Worm (Caenorhabditis elegans) whole organism, L1 larva: ENCODE results near the gene osta-3.

Source experiments
- C04F5.9 ChIP-seq: sonication (generic microtip); optimal IDR thresholded peaks from 2 replicates; lab custom pipeline; 2016; ENCODE audit warnings: missing genetic modification characterization, missing compliant biosample characterization
- C16A3.4 ChIP-seq: fragments of 150-350 bp; optimal IDR thresholded peaks from 2 replicates; lab custom pipeline; 2014; ENCODE audit warnings: missing biosample characterization, missing genetic modification characterization
- C34B4.2 ChIP-seq: sonication (generic microtip); optimal IDR thresholded peaks from 2 replicates; lab custom pipeline; 2017; ENCODE audit warnings: mild to moderate bottlenecking, missing genetic modification characterization, missing compliant biosample characterization
- Y116A8C.19 ChIP-seq: sonication (generic microtip); optimal IDR thresholded peaks from 2 replicates; lab custom pipeline; 2016; ENCODE audit warnings: missing compliant biosample characterization, missing genetic modification characterization, borderline replicate concordance
- aly-2 ChIP-seq: fragments of 150-350 bp; optimal IDR thresholded peaks from 2 replicates; lab custom pipeline; 2014; ENCODE audit warnings: missing biosample characterization, missing genetic modification characterization
- blmp-1 ChIP-seq: fragments of 150-350 bp; optimal IDR thresholded peaks from 2 replicates; lab custom pipeline; 2014; ENCODE audit warnings: missing biosample characterization, missing genetic modification characterization
- ceh-63 ChIP-seq: fragments of 200-800 bp; sonication (Bioruptor generic); optimal IDR thresholded peaks from 2 replicates; lab custom pipeline; 2018; ENCODE audit warnings: mild to moderate bottlenecking, missing genetic modification characterization, missing compliant biosample characterization
- ceh-88 ChIP-seq: fragments of 200-800 bp; sonication (Bioruptor generic); IDR thresholded peaks from 2 replicates; pipeline ENCODE4 v1.3.6; 2022; ENCODE audit warnings: missing genetic modification characterization, missing compliant biosample characterization
- egl-27 ChIP-seq, 2 experiments: fragments of 150-350 bp in 1 of 2; sonication (generic microtip); optimal IDR thresholded peaks; 3 replicates each; lab custom pipeline; 2017 to 2018; ENCODE audit warnings: missing biosample characterization in 2 of 2, missing genetic modification characterization in 2 of 2, missing genetic modification reagents in 2 of 2
- elt-2 ChIP-seq: sonication (generic microtip); optimal IDR thresholded peaks from 2 replicates; lab custom pipeline; 2016; ENCODE audit warnings: missing genetic modification characterization, mild to moderate bottlenecking, inconsistent platforms, missing compliant biosample characterization, missing genetic modification reagents
- elt-3 ChIP-seq, 6 experiments: fragments of 150-350 bp in 1 of 6; sonication (generic microtip); optimal IDR thresholded peaks; 2 replicates each; lab custom pipeline; 2017 to 2018; ENCODE audit warnings: missing biosample characterization in 6 of 6, missing genetic modification characterization in 6 of 6, inconsistent platforms in 1 of 6
- ets-5 ChIP-seq: fragments of 200-800 bp; sonication (Bioruptor generic); IDR thresholded peaks from 2 replicates; pipeline ENCODE4 v1.3.6; 2022; ENCODE audit warnings: missing genetic modification characterization, missing compliant biosample characterization
- fkh-10 ChIP-seq: sonication (generic microtip); optimal IDR thresholded peaks from 2 replicates; lab custom pipeline; 2017; ENCODE audit warnings: missing biosample characterization, missing genetic modification reagents, missing genetic modification characterization
- fos-1 ChIP-seq: fragments of 150-350 bp; optimal IDR thresholded peaks from 2 replicates; lab custom pipeline; 2014; ENCODE audit warnings: missing biosample characterization, missing genetic modification characterization
- grh-1 ChIP-seq: fragments of 200-800 bp; sonication (Bioruptor generic); IDR thresholded peaks from 2 replicates; pipeline ENCODE4 v1.3.6; 2022; ENCODE audit warnings: missing genetic modification reagents, missing genetic modification characterization, missing compliant biosample characterization
- hlh-4 ChIP-seq: sonication (generic microtip); optimal IDR thresholded peaks from 2 replicates; lab custom pipeline; 2016; ENCODE audit warnings: mild to moderate bottlenecking, missing genetic modification characterization, missing compliant biosample characterization
- hpl-2 ChIP-seq: fragments of 150-350 bp; optimal IDR thresholded peaks from 2 replicates; lab custom pipeline; 2014; ENCODE audit warnings: missing biosample characterization, missing genetic modification reagents, missing genetic modification characterization
- jun-1 ChIP-seq: fragments of 150-350 bp; optimal IDR thresholded peaks from 2 replicates; lab custom pipeline; 2014; ENCODE audit warnings: missing biosample characterization, missing genetic modification reagents, missing genetic modification characterization
- lin-15B ChIP-seq: fragments of 150-350 bp; sonication (generic microtip); optimal IDR thresholded peaks from 3 replicates; lab custom pipeline; 2014; ENCODE audit warnings: missing biosample characterization, missing genetic modification characterization
- lin-39 ChIP-seq: fragments of 150-350 bp; optimal IDR thresholded peaks from 2 replicates; lab custom pipeline; 2014; ENCODE audit warnings: missing biosample characterization, missing genetic modification reagents, missing genetic modification characterization
- lir-3 ChIP-seq: sonication (generic microtip); optimal IDR thresholded peaks from 2 replicates; lab custom pipeline; 2016; ENCODE audit warnings: mild to moderate bottlenecking, missing genetic modification characterization, moderate library complexity, missing compliant biosample characterization; ENCODE audit not compliant: poor library complexity
- lsy-2 ChIP-seq, 2 experiments: fragments of 150-350 bp; optimal IDR thresholded peaks; 2 replicates each; lab custom pipeline; 2014; ENCODE audit warnings: missing biosample characterization in 2 of 2, missing genetic modification characterization in 2 of 2
- mdl-1 ChIP-seq, 2 experiments: fragments of 150-350 bp; optimal IDR thresholded peaks; 2 replicates each; lab custom pipeline; 2014 to 2017; ENCODE audit warnings: missing biosample characterization in 2 of 2, missing genetic modification characterization in 2 of 2, inconsistent platforms in 1 of 2
- mef-2 ChIP-seq: fragments of 150-350 bp; optimal IDR thresholded peaks from 2 replicates; lab custom pipeline; 2014; ENCODE audit warnings: missing biosample characterization, missing genetic modification characterization
- mep-1 ChIP-seq: fragments of 150-350 bp; optimal IDR thresholded peaks from 2 replicates; lab custom pipeline; 2014; ENCODE audit warnings: missing biosample characterization, missing genetic modification characterization
- nhr-11 ChIP-seq: fragments of 150-350 bp; optimal IDR thresholded peaks from 2 replicates; lab custom pipeline; 2014; ENCODE audit warnings: missing biosample characterization, missing genetic modification characterization
- nhr-12 ChIP-seq: sonication (generic microtip); optimal IDR thresholded peaks from 2 replicates; lab custom pipeline; 2017; ENCODE audit warnings: missing biosample characterization, missing genetic modification characterization
- nhr-20 ChIP-seq: sonication (generic microtip); optimal IDR thresholded peaks from 2 replicates; lab custom pipeline; 2016; ENCODE audit warnings: mild to moderate bottlenecking, missing genetic modification characterization, missing compliant biosample characterization
- nhr-28 ChIP-seq: fragments of 150-350 bp; optimal IDR thresholded peaks from 2 replicates; lab custom pipeline; 2014; ENCODE audit warnings: missing biosample characterization, missing genetic modification characterization
- nhr-47 ChIP-seq: sonication (generic microtip); optimal IDR thresholded peaks from 2 replicates; lab custom pipeline; 2016; ENCODE audit warnings: mild to moderate bottlenecking, missing genetic modification characterization, moderate library complexity, missing compliant biosample characterization
- nhr-71 ChIP-seq: sonication (generic microtip); optimal IDR thresholded peaks from 2 replicates; lab custom pipeline; 2016; ENCODE audit warnings: mild to moderate bottlenecking, missing genetic modification characterization, moderate library complexity, missing compliant biosample characterization
- nhr-77 ChIP-seq: fragments of 150-350 bp; optimal IDR thresholded peaks from 2 replicates; lab custom pipeline; 2014; ENCODE audit warnings: missing biosample characterization, missing genetic modification characterization
- nhr-90 ChIP-seq: sonication (generic microtip); optimal IDR thresholded peaks from 2 replicates; lab custom pipeline; 2016; ENCODE audit warnings: mild to moderate bottlenecking, missing genetic modification characterization, missing compliant biosample characterization; ENCODE audit not compliant: poor library complexity
- pag-3 ChIP-seq: sonication (generic microtip); optimal IDR thresholded peaks from 2 replicates; lab custom pipeline; 2017; ENCODE audit warnings: missing genetic modification characterization, mild to moderate bottlenecking, missing compliant biosample characterization, antibody characterized with exemption, borderline replicate concordance; ENCODE audit not compliant: insufficient read depth
- pax-3 ChIP-seq: fragments of 200-800 bp; sonication (Bioruptor generic); optimal IDR thresholded peaks from 2 replicates; lab custom pipeline; 2018; ENCODE audit warnings: mild to moderate bottlenecking, missing genetic modification characterization, moderate library complexity, missing compliant biosample characterization
- rnt-1 ChIP-seq: sonication (generic microtip); optimal IDR thresholded peaks from 2 replicates; lab custom pipeline; 2016; ENCODE audit warnings: mild to moderate bottlenecking, missing genetic modification characterization, moderate library complexity, missing compliant biosample characterization
- skn-1 ChIP-seq: fragments of 150-350 bp; optimal IDR thresholded peaks from 2 replicates; lab custom pipeline; 2014; ENCODE audit warnings: missing biosample characterization, missing genetic modification characterization
- sptf-1 ChIP-seq: fragments of 150-350 bp; optimal IDR thresholded peaks from 2 replicates; lab custom pipeline; 2014; ENCODE audit warnings: missing biosample characterization, missing genetic modification characterization
- sup-37 ChIP-seq: fragments of 200-800 bp; sonication (Bioruptor generic); optimal IDR thresholded peaks from 2 replicates; lab custom pipeline; 2018; ENCODE audit warnings: mild to moderate bottlenecking, missing genetic modification characterization, missing compliant biosample characterization
- swsn-7 ChIP-seq: sonication (generic microtip); optimal IDR thresholded peaks from 2 replicates; lab custom pipeline; 2016; ENCODE audit warnings: missing genetic modification characterization, missing compliant biosample characterization
- tbx-2 ChIP-seq: sonication (generic microtip); optimal IDR thresholded peaks from 2 replicates; lab custom pipeline; 2016; ENCODE audit warnings: missing genetic modification characterization, missing compliant biosample characterization
- tlp-1 ChIP-seq: fragments of 150-350 bp; optimal IDR thresholded peaks from 2 replicates; lab custom pipeline; 2014; ENCODE audit warnings: missing biosample characterization, missing genetic modification characterization
- unc-130 ChIP-seq: fragments of 150-350 bp; optimal IDR thresholded peaks from 2 replicates; lab custom pipeline; 2017; ENCODE audit warnings: missing biosample characterization, missing genetic modification characterization, inconsistent platforms
- unc-30 ChIP-seq: sonication (generic microtip); optimal IDR thresholded peaks from 2 replicates; lab custom pipeline; 2017; ENCODE audit warnings: missing biosample characterization, missing genetic modification characterization
- unc-62 ChIP-seq: fragments of 150-350 bp; optimal IDR thresholded peaks from 2 replicates; lab custom pipeline; 2014; ENCODE audit warnings: missing biosample characterization, missing genetic modification reagents, missing genetic modification characterization
- unc-98 ChIP-seq: fragments of 200-800 bp; sonication (Bioruptor generic); IDR thresholded peaks from 2 replicates; pipeline ENCODE4 v1.3.6; 2022; ENCODE audit warnings: missing genetic modification characterization, missing compliant biosample characterization
- zip-4 ChIP-seq: fragments of 200-800 bp; sonication (Bioruptor generic); optimal IDR thresholded peaks from 2 replicates; lab custom pipeline; 2018; ENCODE audit warnings: mild to moderate bottlenecking, missing genetic modification characterization, moderate library complexity, missing compliant biosample characterization
- ztf-4 ChIP-seq: fragments of 150-350 bp; optimal IDR thresholded peaks from 2 replicates; lab custom pipeline; 2014; ENCODE audit warnings: missing biosample characterization, missing genetic modification characterization

osta-3 gene

DNA sequence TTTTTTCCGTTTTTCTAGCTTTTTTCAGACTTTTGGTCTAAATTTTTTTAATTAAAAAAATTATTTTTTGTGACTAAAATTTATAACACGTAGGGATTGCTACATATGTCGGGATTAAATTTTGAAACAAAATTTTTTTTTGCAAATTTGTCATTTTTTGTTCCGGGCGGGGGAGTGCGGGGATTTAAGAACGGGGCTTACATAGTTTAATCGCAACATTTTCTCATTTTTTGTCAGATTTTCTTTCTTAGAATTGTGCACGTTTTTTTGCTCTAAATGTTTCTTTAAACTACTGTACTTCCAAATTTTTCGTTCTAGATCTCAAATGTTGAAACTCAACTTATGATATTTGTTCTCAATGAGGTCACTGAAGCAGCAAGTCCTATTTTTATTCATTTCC lies 21.6 kb upstream of the osta-3 start, which contains the start of gene Y54E2A.10:
Y54E2A.10 (plus strand) TSS at position 301 of the 400 bp plus-strand sequence.
- TF ChIP-seq tbx-2 (no peak), elt-2 (no peak)

DNA sequence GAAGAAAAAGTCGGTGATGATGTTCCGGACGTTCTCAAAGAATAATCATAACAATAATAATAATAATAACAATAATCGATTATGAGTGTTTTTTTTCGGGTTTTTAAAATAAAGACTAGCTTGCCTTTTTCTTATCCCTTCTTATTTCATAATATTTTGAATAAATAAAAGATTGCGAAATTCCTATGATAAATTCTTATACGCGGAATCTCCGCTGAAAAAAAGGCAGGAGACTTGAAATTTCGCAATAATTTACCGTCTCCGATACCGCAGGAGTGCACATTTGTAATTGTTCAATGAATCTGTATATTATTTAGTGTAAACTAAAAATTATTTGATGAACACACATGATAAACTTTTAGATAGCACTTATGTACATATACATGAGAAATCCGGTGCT lies 19.9 kb upstream of the osta-3 start:
- no peak for TF ChIP-seq sup-37 (GFP tag; lab: Kevin White, UChicago)

- peak; percentile 98 for TF ChIP-seq nhr-47
- TF ChIP-seq lin-39: peak; percentile 92
- TF ChIP-seq aly-2 (tag; lab: Kevin White, UChicago): peak; percentile 87
- TF ChIP-seq zip-4 (GFP tag; lab: Kevin White, UChicago): peak; percentile 79
- peak; percentile 90 for TF ChIP-seq Y116A8C.19
- TF ChIP-seq jun-1 (tag; lab: Kevin White, UChicago): peak; percentile 87
- TF ChIP-seq sup-37 (GFP tag; lab: Kevin White, UChicago): peak; percentile 88
- peak; percentile 84 for TF ChIP-seq blmp-1 (tag; lab: Kevin White, UChicago)
- no peak for TF ChIP-seq pag-3 (tag; lab: Kevin White, UChicago)
- peak; percentile 26 for TF ChIP-seq nhr-28 (tag; lab: Kevin White, UChicago)
- TF ChIP-seq mdl-1 (tag; optimal IDR thresholded peaks at IDR 0.05; lab: Kevin White, UChicago): peak in 1 of 2 experiments; percentile 80
- peak; percentile 16 for TF ChIP-seq nhr-12 (tag; lab: Kevin White, UChicago)
- peak; percentile 98 for TF ChIP-seq nhr-77 (tag; lab: Kevin White, UChicago)
- TF ChIP-seq mef-2 (tag; lab: Kevin White, UChicago): peak; percentile 15
- TF ChIP-seq C34B4.2: peak; percentile 1
- peak; percentile 94 for TF ChIP-seq skn-1 (tag; lab: Kevin White, UChicago)
- TF ChIP-seq unc-30 (tag; lab: Kevin White, UChicago): no peak
- TF ChIP-seq nhr-71 (tag; lab: Kevin White, UChicago): peak; percentile 98
- TF ChIP-seq ceh-63: peak; percentile 70
- peak; percentile 97 for TF ChIP-seq nhr-20 (tag; lab: Kevin White, UChicago)
- peak; percentile 43 for TF ChIP-seq fkh-10
- TF ChIP-seq hpl-2 (GFP tag; lab: Kevin White, UChicago): peak; percentile 29
- peak; percentile 95 to 96 for TF ChIP-seq lsy-2 (tag; optimal IDR thresholded peaks at IDR 0.05; lab: Kevin White, UChicago)
- peak in 1 of 2 experiments; percentile 26 for TF ChIP-seq egl-27 (tag; optimal IDR thresholded peaks at IDR 0.05; lab: Kevin White, UChicago)
- peak; percentile 86 for TF ChIP-seq ztf-4
- TF ChIP-seq hlh-4: no peak
- TF ChIP-seq sptf-1 (tag; lab: Kevin White, UChicago): no peak
- peak; percentile 90 for TF ChIP-seq ceh-88
- TF ChIP-seq lir-3 (tag; lab: Kevin White, UChicago): peak; percentile 98
- peak; percentile 78 for TF ChIP-seq nhr-11
- no peak for TF ChIP-seq unc-62 (GFP tag; lab: Kevin White, UChicago)
- TF ChIP-seq unc-130: peak; percentile 98
- no peak for TF ChIP-seq tlp-1 (tag; lab: Kevin White, UChicago)
- TF ChIP-seq C16A3.4 (tag; lab: Kevin White, UChicago): peak; percentile 96
- peak; percentile 99 for TF ChIP-seq nhr-90
- TF ChIP-seq pax-3: peak; percentile 96
- TF ChIP-seq rnt-1 (tag; lab: Kevin White, UChicago): peak; percentile 99
- peak; percentile 86 for TF ChIP-seq fos-1
- no peak for TF ChIP-seq ets-5 (GFP tag; lab: Robert Waterston, UW)
- peak; percentile 96 for TF ChIP-seq swsn-7 (tag; lab: Kevin White, UChicago)
- TF ChIP-seq elt-3 (tag; optimal IDR thresholded peaks at IDR 0.05; lab: Kevin White, UChicago): peak in 4 of 6 experiments; percentile 12 to 90 (median 68)
- TF ChIP-seq grh-1 (GFP tag; lab: Robert Waterston, UW): peak; percentile 85
- TF ChIP-seq C04F5.9 (tag; lab: Kevin White, UChicago): peak; percentile 95
- peak; percentile 88 for TF ChIP-seq unc-98 (GFP tag; lab: Robert Waterston, UW)
- peak; percentile 96 for TF ChIP-seq mep-1
- peak; percentile 94 for TF ChIP-seq lin-15B
Measured at ce11 chrII:14794935-14795454, 17.3 kb upstream of the osta-3 start, which contains the start of gene eif-3.B. eif-3.B (plus strand) TSS chrII:14795404.
